Worm (Caenorhabditis elegans) whole organism, L1 larva: Measurements from ENCODE around the gene col-163.

Experiments
- C34B4.2 ChIP-seq: sonication (generic microtip); optimal IDR thresholded peaks from 2 replicates; lab custom pipeline; 2017; ENCODE audit warnings: mild to moderate bottlenecking, missing genetic modification characterization, missing compliant biosample characterization
- F16B12.6 ChIP-seq: fragments of 150-350 bp; optimal IDR thresholded peaks from 2 replicates; lab custom pipeline; 2014; ENCODE audit warnings: missing biosample characterization, missing genetic modification characterization
- Y116A8C.19 ChIP-seq: sonication (generic microtip); optimal IDR thresholded peaks from 2 replicates; lab custom pipeline; 2016; ENCODE audit warnings: missing compliant biosample characterization, missing genetic modification characterization, borderline replicate concordance
- aha-1 ChIP-seq: fragments of 150-350 bp; optimal IDR thresholded peaks from 2 replicates; lab custom pipeline; 2014; ENCODE audit warnings: missing biosample characterization, missing genetic modification characterization
- blmp-1 ChIP-seq: fragments of 150-350 bp; optimal IDR thresholded peaks from 2 replicates; lab custom pipeline; 2014; ENCODE audit warnings: missing biosample characterization, missing genetic modification characterization
- ceh-82 ChIP-seq, 3 experiments: fragments of 150-350 bp in 1 of 3; sonication (generic microtip) in 2 of 3; optimal IDR thresholded peaks; 2 replicates each; lab custom pipeline; 2014 to 2017; ENCODE audit warnings: missing biosample characterization in 3 of 3, missing genetic modification characterization in 3 of 3
- ceh-88 ChIP-seq: fragments of 200-800 bp; sonication (Bioruptor generic); IDR thresholded peaks from 2 replicates; pipeline ENCODE4 v1.3.6; 2022; ENCODE audit warnings: missing genetic modification characterization, missing compliant biosample characterization
- ces-1 ChIP-seq: fragments of 150-350 bp; optimal IDR thresholded peaks from 2 replicates; lab custom pipeline; 2014; ENCODE audit warnings: missing biosample characterization, missing genetic modification reagents, missing genetic modification characterization
- dpl-1 ChIP-seq, 3 experiments: fragments of 150-350 bp in 2 of 3; sonication (generic microtip) in 1 of 3; optimal IDR thresholded peaks; 2 replicates each; lab custom pipeline; 2014 to 2017; ENCODE audit warnings: missing biosample characterization in 3 of 3, missing genetic modification characterization in 3 of 3, missing genetic modification reagents in 3 of 3
- dsc-1 ChIP-seq: sonication (generic microtip); optimal IDR thresholded peaks from 2 replicates; lab custom pipeline; 2016; ENCODE audit warnings: mild to moderate bottlenecking, missing genetic modification characterization, missing compliant biosample characterization
- efl-3 ChIP-seq: fragments of 200-800 bp; sonication (Bioruptor generic); optimal IDR thresholded peaks from 2 replicates; lab custom pipeline; 2018; ENCODE audit warnings: mild to moderate bottlenecking, missing genetic modification characterization, missing compliant biosample characterization
- egl-13 ChIP-seq: sonication (generic microtip); optimal IDR thresholded peaks from 2 replicates; lab custom pipeline; 2016; ENCODE audit warnings: missing genotype, missing genetic modification reagents, missing genetic modification characterization, missing compliant biosample characterization
- egl-27 ChIP-seq, 2 experiments: fragments of 150-350 bp in 1 of 2; sonication (generic microtip); optimal IDR thresholded peaks; 3 replicates each; lab custom pipeline; 2017 to 2018; ENCODE audit warnings: missing biosample characterization in 2 of 2, missing genetic modification characterization in 2 of 2, missing genetic modification reagents in 2 of 2
- elt-2 ChIP-seq: sonication (generic microtip); optimal IDR thresholded peaks from 2 replicates; lab custom pipeline; 2016; ENCODE audit warnings: missing genetic modification characterization, mild to moderate bottlenecking, inconsistent platforms, missing compliant biosample characterization, missing genetic modification reagents
- fkh-10 ChIP-seq: sonication (generic microtip); optimal IDR thresholded peaks from 2 replicates; lab custom pipeline; 2017; ENCODE audit warnings: missing biosample characterization, missing genetic modification reagents, missing genetic modification characterization
- fkh-4 ChIP-seq: sonication (generic microtip); optimal IDR thresholded peaks from 2 replicates; lab custom pipeline; 2016; ENCODE audit warnings: missing compliant biosample characterization, missing genetic modification characterization, borderline replicate concordance
- fkh-8 ChIP-seq: sonication (generic microtip); optimal IDR thresholded peaks from 2 replicates; lab custom pipeline; 2016; ENCODE audit warnings: mild to moderate bottlenecking, missing genetic modification characterization, missing compliant biosample characterization
- hlh-17 ChIP-seq: fragments of 200-800 bp; sonication (Bioruptor generic); optimal IDR thresholded peaks from 2 replicates; lab custom pipeline; 2018; ENCODE audit warnings: missing genetic modification characterization, mild to moderate bottlenecking, missing compliant biosample characterization, moderate library complexity, borderline replicate concordance
- hlh-4 ChIP-seq: sonication (generic microtip); optimal IDR thresholded peaks from 2 replicates; lab custom pipeline; 2016; ENCODE audit warnings: mild to moderate bottlenecking, missing genetic modification characterization, missing compliant biosample characterization
- hpl-2 ChIP-seq: fragments of 150-350 bp; optimal IDR thresholded peaks from 2 replicates; lab custom pipeline; 2014; ENCODE audit warnings: missing biosample characterization, missing genetic modification reagents, missing genetic modification characterization
- isw-1 ChIP-seq: fragments of 200-800 bp; sonication (Bioruptor generic); IDR thresholded peaks from 2 replicates; pipeline ENCODE4 v1.3.6; 2022; ENCODE audit warnings: missing genetic modification characterization, missing compliant biosample characterization
- lin-13 ChIP-seq: fragments of 150-350 bp; optimal IDR thresholded peaks from 2 replicates; lab custom pipeline; 2014; ENCODE audit warnings: missing biosample characterization, missing genetic modification reagents, missing genetic modification characterization
- lin-15B ChIP-seq: fragments of 150-350 bp; sonication (generic microtip); optimal IDR thresholded peaks from 3 replicates; lab custom pipeline; 2014; ENCODE audit warnings: missing biosample characterization, missing genetic modification characterization
- lir-3 ChIP-seq: sonication (generic microtip); optimal IDR thresholded peaks from 2 replicates; lab custom pipeline; 2016; ENCODE audit warnings: mild to moderate bottlenecking, missing genetic modification characterization, moderate library complexity, missing compliant biosample characterization; ENCODE audit not compliant: poor library complexity
- mab-9 ChIP-seq: fragments of 200-800 bp; sonication (Bioruptor generic); IDR thresholded peaks from 2 replicates; pipeline ENCODE4 v1.3.6; 2022; ENCODE audit warnings: missing genetic modification reagents, missing genetic modification characterization, missing compliant biosample characterization
- mep-1 ChIP-seq: fragments of 150-350 bp; optimal IDR thresholded peaks from 2 replicates; lab custom pipeline; 2014; ENCODE audit warnings: missing biosample characterization, missing genetic modification characterization
- nhr-19 ChIP-seq: fragments of 200-800 bp; sonication (Bioruptor generic); conservative IDR thresholded peaks from 2 replicates; pipeline ENCODE4 v1.3.6; 2022; ENCODE audit warnings: missing genetic modification characterization, missing compliant biosample characterization
- nhr-28 ChIP-seq: fragments of 150-350 bp; optimal IDR thresholded peaks from 2 replicates; lab custom pipeline; 2014; ENCODE audit warnings: missing biosample characterization, missing genetic modification characterization
- nhr-47 ChIP-seq: sonication (generic microtip); optimal IDR thresholded peaks from 2 replicates; lab custom pipeline; 2016; ENCODE audit warnings: mild to moderate bottlenecking, missing genetic modification characterization, moderate library complexity, missing compliant biosample characterization
- nhr-76 ChIP-seq: sonication (generic microtip); optimal IDR thresholded peaks from 2 replicates; lab custom pipeline; 2017; ENCODE audit warnings: missing biosample characterization, missing genetic modification characterization
- nhr-84 ChIP-seq: sonication (generic microtip); optimal IDR thresholded peaks from 2 replicates; lab custom pipeline; 2017; ENCODE audit warnings: missing biosample characterization, missing genetic modification characterization
- pax-3 ChIP-seq: fragments of 200-800 bp; sonication (Bioruptor generic); optimal IDR thresholded peaks from 2 replicates; lab custom pipeline; 2018; ENCODE audit warnings: mild to moderate bottlenecking, missing genetic modification characterization, moderate library complexity, missing compliant biosample characterization
- sup-37 ChIP-seq: fragments of 200-800 bp; sonication (Bioruptor generic); optimal IDR thresholded peaks from 2 replicates; lab custom pipeline; 2018; ENCODE audit warnings: mild to moderate bottlenecking, missing genetic modification characterization, missing compliant biosample characterization
- swsn-7 ChIP-seq: sonication (generic microtip); optimal IDR thresholded peaks from 2 replicates; lab custom pipeline; 2016; ENCODE audit warnings: missing genetic modification characterization, missing compliant biosample characterization
- tbx-2 ChIP-seq: sonication (generic microtip); optimal IDR thresholded peaks from 2 replicates; lab custom pipeline; 2016; ENCODE audit warnings: missing genetic modification characterization, missing compliant biosample characterization
- unc-98 ChIP-seq: fragments of 200-800 bp; sonication (Bioruptor generic); IDR thresholded peaks from 2 replicates; pipeline ENCODE4 v1.3.6; 2022; ENCODE audit warnings: missing genetic modification characterization, missing compliant biosample characterization
- vab-15 ChIP-seq: sonication (generic microtip); optimal IDR thresholded peaks from 2 replicates; lab custom pipeline; 2017; ENCODE audit warnings: missing genotype, mild to moderate bottlenecking, missing genetic modification characterization, missing compliant biosample characterization
- zag-1 ChIP-seq: fragments of 150-350 bp; optimal IDR thresholded peaks from 2 replicates; lab custom pipeline; 2014; ENCODE audit warnings: missing biosample characterization, missing genetic modification characterization

Gene col-163

ce11 chrV:20580511-20581040 is 19.3 kb upstream of the col-163 start, which contains the start of gene F26F2.7 (continued):
- TF ChIP-seq pax-3 (tag; lab: Kevin White, UChicago) (peak; percentile 65), mep-1 (tag; lab: Kevin White, UChicago) (peak; percentile 94), nhr-47 (tag; lab: Kevin White, UChicago) (peak; percentile 93), isw-1 (GFP tag; lab: Robert Waterston, UW) (peak; percentile 65), lin-13 (peak; percentile 80), sup-37 (GFP tag; lab: Kevin White, UChicago) (peak; percentile 30), Y116A8C.19 (tag; lab: Kevin White, UChicago) (no peak), mab-9 (GFP tag; lab: Robert Waterston, UW) (peak; percentile 45; the same call in 1 of the 2 replicates), lir-3 (tag; lab: Kevin White, UChicago) (no peak), ceh-88 (GFP tag; lab: Robert Waterston, UW) (peak; percentile 70), elt-2 (tag; lab: Kevin White, UChicago) (peak; percentile 81), tbx-2 (tag; lab: Kevin White, UChicago) (peak; percentile 89), lin-15B (tag; lab: Kevin White, UChicago) (no peak), ceh-82 (tag; optimal IDR thresholded peaks at IDR 0.05; lab: Kevin White, UChicago) (peak; percentile 61 to 80 (median 70)), nhr-28 (tag; lab: Kevin White, UChicago) (no peak), swsn-7 (peak; percentile 90), nhr-76 (tag; lab: Kevin White, UChicago) (no peak), F16B12.6 (peak; percentile 53), hlh-17 (no peak), dsc-1 (tag; lab: Kevin White, UChicago) (peak; percentile 93), aha-1 (tag; lab: Kevin White, UChicago) (peak; percentile 29), hlh-4 (tag; lab: Kevin White, UChicago) (peak; percentile 3), nhr-19 (GFP tag; lab: Robert Waterston, UW) (peak; percentile 83), fkh-10 (peak; percentile 17), vab-15 (tag; lab: Kevin White, UChicago) (no peak), hpl-2 (GFP tag; lab: Kevin White, UChicago) (no peak), dpl-1 (GFP tag; optimal IDR thresholded peaks at IDR 0.05; lab: Kevin White, UChicago) (peak; percentile 65 to 81 (median 79)), efl-3 (GFP tag; lab: Kevin White, UChicago) (peak; percentile 46), blmp-1 (tag; lab: Kevin White, UChicago) (peak; percentile 11), egl-27 (tag; optimal IDR thresholded peaks at IDR 0.05; lab: Kevin White, UChicago) (no peak), fkh-4 (peak; percentile 69), zag-1 (tag; lab: Kevin White, UChicago) (no peak), ces-1 (GFP tag; lab: Kevin White, UChicago) (no peak), C34B4.2 (no peak), nhr-84 (no peak), fkh-8 (peak; percentile 87)

ce11 chrV:20594746-20595145 is 5.1 kb upstream of the col-163 start, which contains the start of gene F26F2.10:
Gene F26F2.10, minus strand, starts transcription at chrV:20594846.
- TF ChIP-seq lir-3 (tag; lab: Kevin White, UChicago) = no peak

ce11 chrV:20595653-20596052 is 4.2 kb upstream of the col-163 start, which contains the start of gene F26F2.11:
Gene F26F2.11, minus strand, starts transcription at chrV:20595753.
- TF ChIP-seq sup-37 (GFP tag; lab: Kevin White, UChicago) = no peak
- TF ChIP-seq ceh-82 (tag; optimal IDR thresholded peaks at IDR 0.05; lab: Kevin White, UChicago) = no peak
- no peak for TF ChIP-seq egl-13 (tag; lab: Kevin White, UChicago)
- no peak for TF ChIP-seq unc-98 (GFP tag; lab: Robert Waterston, UW)
